Worm (Caenorhabditis elegans): ENCODE measurements around the gene spp-31.

ce11 chrIV:1433978-1434377 is 27.6 kb downstream of the spp-31 start:
- TF ChIP-seq nhr-77 (tag; optimal IDR thresholded peaks at IDR 0.05) (no peak), dve-1 (tag; optimal IDR thresholded peaks at IDR 0.05; ENCODE audit: insufficient read depth) (no peak), php-3 (GFP tag; IDR thresholded peaks at IDR 0.05) (no peak), pqm-1 (tag; optimal IDR thresholded peaks at IDR 0.05) (no peak), nhr-11 (tag; optimal IDR thresholded peaks at IDR 0.05) (no peak), ceh-82 (tag; optimal IDR thresholded peaks at IDR 0.05) (no peak), spr-3 (GFP tag; optimal IDR thresholded peaks at IDR 0.05) (no peak), hif-1 (tag; optimal IDR thresholded peaks at IDR 0.05) (no peak), ztf-11 (tag; optimal IDR thresholded peaks at IDR 0.05) (no peak), nhr-76 (tag; optimal IDR thresholded peaks at IDR 0.05) (no peak)
